Fruit fly (Drosophila melanogaster): Measurements from ENCODE around the gene CG14926.
A peak's percentile ranks its signal among the peaks of the same experiment; 100 is the strongest.

CG14926 gene

dm6 chr2L:11323917-11324316, 19.2 kb downstream of the CG14926 start (continued):
- TF ChIP-seq onecut (GFP tag; IDR thresholded peaks at IDR 0.05) (peak; percentile 64), CG8388 (GFP tag; optimal IDR thresholded peaks at IDR 0.05) (peak; percentile 61), CG10543 (GFP tag; optimal IDR thresholded peaks at IDR 0.05) (no peak), nau (GFP tag; optimal IDR thresholded peaks at IDR 0.05) (no peak), CG11247 (GFP tag; IDR thresholded peaks at IDR 0.05) (0 out of 2 replicates have a peak, but pooled peaks have one; percentile 8), zfh2 (GFP tag; optimal IDR thresholded peaks at IDR 0.05) (no peak), lab (GFP tag; optimal IDR thresholded peaks at IDR 0.05) (peak; percentile 52), knrl (GFP tag; IDR thresholded peaks at IDR 0.05; ENCODE audit: partially characterized antibody) (no peak), CG2199 (GFP tag; IDR thresholded peaks at IDR 0.05) (0 out of 3 replicates have a peak, but pooled peaks have one; percentile 54), Blimp-1 (GFP tag; optimal IDR thresholded peaks at IDR 0.05) (peak; percentile 68), CG4707 (GFP tag; optimal IDR thresholded peaks at IDR 0.05) (peak; percentile 19), croc (GFP tag; conservative IDR thresholded peaks at IDR 0.05) (peak; percentile 53; the same call in 2 of the 3 replicates), slp2 (GFP tag; optimal IDR thresholded peaks at IDR 0.05) (no peak), dati (GFP tag; IDR thresholded peaks at IDR 0.05) (no peak), her (GFP tag; optimal IDR thresholded peaks at IDR 0.05) (peak; percentile 2), CG7745 (tag; optimal IDR thresholded peaks at IDR 0.05) (no peak), Tbp (GFP tag; optimal IDR thresholded peaks at IDR 0.05) (no peak), eve (GFP tag; optimal IDR thresholded peaks at IDR 0.05) (no peak), mirr (GFP tag; optimal IDR thresholded peaks at IDR 0.05) (no peak), CG8924 (tag; optimal IDR thresholded peaks at IDR 0.05) (peak; percentile 55), CG6854 (GFP tag; optimal IDR thresholded peaks at IDR 0.05) (no peak), CG3065 (GFP tag; optimal IDR thresholded peaks at IDR 0.05) (no peak), D (optimal IDR thresholded peaks at IDR 0.05) (no peak), D (GFP tag; optimal IDR thresholded peaks at IDR 0.05) (peak; percentile 60), Sry-δ (GFP tag; optimal IDR thresholded peaks at IDR 0.05) (no peak), Lim3 (GFP tag; IDR thresholded peaks at IDR 0.05) (no peak), CG12744 (GFP tag; optimal IDR thresholded peaks at IDR 0.05) (no peak), CG16779 (GFP tag; IDR thresholded peaks at IDR 0.05) (no peak), sug (tag; optimal IDR thresholded peaks at IDR 0.05) (no peak), bab2 (GFP tag; optimal IDR thresholded peaks at IDR 0.05) (peak; percentile 42), CG5180 (GFP tag; optimal IDR thresholded peaks at IDR 0.05) (no peak), CG4404 (GFP tag; IDR thresholded peaks at IDR 0.05) (peak; percentile 38; the same call in 1 of the 2 replicates), lmd (GFP tag; IDR thresholded peaks at IDR 0.05) (peak; percentile 69), CG18619 (GFP tag; optimal IDR thresholded peaks at IDR 0.05) (peak; percentile 38), Med (GFP tag) (peak; percentile 88), CG17359 (tag; optimal IDR thresholded peaks at IDR 0.05) (peak; percentile 64), CG10431 (GFP tag; optimal IDR thresholded peaks at IDR 0.05) (no peak), Atf3 (GFP tag; optimal IDR thresholded peaks at IDR 0.05) (peak; percentile 4), HmgZ (tag; optimal IDR thresholded peaks at IDR 0.05) (no peak), Gug (GFP tag; IDR thresholded peaks at IDR 0.05) (peak; percentile 42; the same call in 2 of the 4 replicates), CG7372 (GFP tag; IDR thresholded peaks at IDR 0.05) (no peak), CG17361 (GFP tag; IDR thresholded peaks at IDR 0.05) (peak; percentile 61; the same call in 2 of the 3 replicates), CG31224 (GFP tag; IDR thresholded peaks at IDR 0.05) (no peak), dm (GFP tag; optimal IDR thresholded peaks at IDR 0.05) (no peak), tna (GFP tag; IDR thresholded peaks at IDR 0.05; ENCODE audit: partially characterized antibody) (no peak), fd64A (GFP tag; optimal IDR thresholded peaks at IDR 0.05) (no peak), Hr78 (GFP tag; optimal IDR thresholded peaks at IDR 0.05) (no peak), CG6813 (GFP tag; optimal IDR thresholded peaks at IDR 0.05) (peak; percentile 44), Nf-YB (GFP tag; optimal IDR thresholded peaks at IDR 0.05) (peak; percentile 21), disco-r (GFP tag; optimal IDR thresholded peaks at IDR 0.05) (peak; percentile 1), Hr51 (GFP tag; optimal IDR thresholded peaks at IDR 0.05) (peak in 1 of 2 experiments; percentile 64)
